Worm (Caenorhabditis elegans): ENCODE results near the gene K08D10.14.

ce11 chrIV:4173789-4174188 lies 19.0 kb downstream of the K08D10.14 start, which contains the start of gene rnp-3:
- TF ChIP-seq Y55F3AM.14 (GFP tag; optimal IDR thresholded peaks at IDR 0.05) = no peak
- TF ChIP-seq unc-62 (GFP tag; optimal IDR thresholded peaks at IDR 0.05) = no peak
- TF ChIP-seq ceh-82 (tag; optimal IDR thresholded peaks at IDR 0.05) = no peak
- no peak for TF ChIP-seq nhr-11 (tag; optimal IDR thresholded peaks at IDR 0.05)
- no peak for TF ChIP-seq nhr-129 (tag; optimal IDR thresholded peaks at IDR 0.05)
- no peak for TF ChIP-seq nhr-237 (tag; optimal IDR thresholded peaks at IDR 0.05)
- no peak for TF ChIP-seq lin-13 (GFP tag; optimal IDR thresholded peaks at IDR 0.05)
- no peak for TF ChIP-seq ztf-1 (GFP tag; conservative IDR thresholded peaks at IDR 0.05)
- no peak for TF ChIP-seq zag-1 (tag; optimal IDR thresholded peaks at IDR 0.05)
- TF ChIP-seq aly-2 (tag; optimal IDR thresholded peaks at IDR 0.05) = no peak
- no peak for TF ChIP-seq lsy-2 (tag; optimal IDR thresholded peaks at IDR 0.05)
